Worm (Caenorhabditis elegans) whole organism, L4/young adult: ENCODE results near the gene flp-18.

Experiments
- W03F9.2 ChIP-seq: fragments of 150-350 bp; optimal IDR thresholded peaks from 2 replicates; lab custom pipeline; 2014; ENCODE audit warnings: missing biosample characterization, missing genetic modification characterization
- dao-5 ChIP-seq: sonication (generic microtip); optimal IDR thresholded peaks from 2 replicates; lab custom pipeline; 2016; ENCODE audit warnings: missing genotype, missing genetic modification characterization, moderate library complexity, missing compliant biosample characterization

DNA sequence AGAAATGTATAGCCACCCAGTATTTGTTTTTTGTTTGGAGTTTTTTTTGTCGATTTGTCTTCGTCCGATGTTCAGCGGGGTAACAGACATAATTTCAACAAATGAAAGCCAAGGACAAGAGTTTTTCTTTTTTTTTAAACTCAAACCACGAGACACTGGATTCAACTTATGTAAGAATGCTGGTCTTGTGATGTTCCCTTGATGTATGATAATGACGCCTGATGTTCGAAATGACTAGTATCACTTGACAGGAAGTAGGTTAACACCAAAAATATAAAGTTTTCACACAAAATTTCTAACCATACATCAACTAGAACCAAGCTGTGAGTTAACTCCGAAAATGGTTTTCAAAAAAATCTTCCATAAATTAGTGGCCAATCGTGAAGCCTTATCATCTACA, 48.1 kb downstream of the flp-18 start:
- TF ChIP-seq W03F9.2 (tag; lab: Kevin White, UChicago), result no peak
- TF ChIP-seq dao-5 (tag; lab: Kevin White, UChicago), result no peak
